Fruit fly (Drosophila melanogaster) whole organism, wandering third instar larva: Measurements from ENCODE around the gene CG8673.

Experiments used
- Abd-B ChIP-seq: fragments of >200 bp; optimal IDR thresholded peaks from 2 replicates; lab custom pipeline; 2017; ENCODE audit warnings: missing biosample characterization, missing genetic modification characterization
- CG32264 ChIP-seq: fragments of 200-800 bp; sonication (Bioruptor generic); optimal IDR thresholded peaks from 2 replicates; lab custom pipeline; 2016; ENCODE audit warnings: missing biosample characterization, missing genetic modification characterization
- CG9705 ChIP-seq: fragments of 200-800 bp; sonication (Bioruptor generic); optimal IDR thresholded peaks from 2 replicates; lab custom pipeline; 2018; ENCODE audit warnings: missing biosample characterization, mild to moderate bottlenecking, missing genetic modification characterization
- CrebA ChIP-seq: fragments of 200-800 bp; sonication (Bioruptor generic); optimal IDR thresholded peaks from 2 replicates; lab custom pipeline; 2016; ENCODE audit warnings: missing biosample characterization, mild to moderate bottlenecking, missing genetic modification characterization, borderline replicate concordance
- Dfd ChIP-seq: fragments of >200 bp; optimal IDR thresholded peaks from 2 replicates; lab custom pipeline; 2017; ENCODE audit warnings: missing biosample characterization, missing genetic modification characterization
- Dif ChIP-seq: fragments of 200-275, 200-300 bp; sonication (Bioruptor generic); optimal IDR thresholded peaks from 2 replicates; lab custom pipeline; 2018; ENCODE audit warnings: missing biosample characterization, missing genetic modification characterization; ENCODE audit not compliant: partially characterized antibody
- GATAd ChIP-seq: sonication (Bioruptor generic); optimal IDR thresholded peaks from 2 replicates; lab custom pipeline; 2016; ENCODE audit warnings: missing biosample characterization, missing genetic modification characterization
- HLH106 ChIP-seq: fragments of 200-800 bp; optimal IDR thresholded peaks from 3 replicates; lab custom pipeline; 2019; ENCODE audit warnings: missing biosample characterization, mild to moderate bottlenecking, missing genetic modification characterization, moderate library complexity
- Hnf4 ChIP-seq: fragments of 200-800 bp; sonication (Bioruptor generic); optimal IDR thresholded peaks from 2 replicates; lab custom pipeline; 2016; ENCODE audit warnings: missing biosample characterization, mild to moderate bottlenecking, missing genetic modification characterization
- Hr78 ChIP-seq: fragments of >200 bp; optimal IDR thresholded peaks from 2 replicates; lab custom pipeline; 2017; ENCODE audit warnings: missing biosample characterization, missing genetic modification characterization
- Hr83 ChIP-seq: fragments of 200-300 bp; sonication (Bioruptor generic); optimal IDR thresholded peaks from 2 replicates; lab custom pipeline; 2016; ENCODE audit warnings: missing biosample characterization, mild to moderate bottlenecking, missing genetic modification characterization, moderate library complexity; ENCODE audit not compliant: poor library complexity, severe bottlenecking
- Jra ChIP-seq: sonication (Bioruptor generic); optimal IDR thresholded peaks from 2 replicates; lab custom pipeline; 2016; ENCODE audit warnings: missing biosample characterization, missing genetic modification characterization
- Mio ChIP-seq: sonication (Bioruptor generic); optimal IDR thresholded peaks from 2 replicates; lab custom pipeline; 2016; ENCODE audit warnings: missing biosample characterization, missing genetic modification characterization
- Myc ChIP-seq: fragments of >200 bp; optimal IDR thresholded peaks from 2 replicates; lab custom pipeline; 2017
- N ChIP-seq: fragments of >200 bp; optimal IDR thresholded peaks from 2 replicates; lab custom pipeline; 2018; ENCODE audit warnings: missing biosample characterization, missing external identifiers, missing genetic modification characterization
- OdsH ChIP-seq: fragments of 200-800 bp; sonication (Bioruptor generic); optimal IDR thresholded peaks from 2 replicates; lab custom pipeline; 2016; ENCODE audit warnings: missing biosample characterization, mild to moderate bottlenecking, missing genetic modification characterization
- Rel ChIP-seq, 2 experiments: fragments of 200-800 bp; sonication (Bioruptor generic) in 1 of 2; optimal IDR thresholded peaks; 2 replicates in 1 of 2; 3 replicates in 1 of 2; lab custom pipeline; 2016 to 2019; ENCODE audit warnings: mild to moderate bottlenecking in 2 of 2, missing biosample characterization in 2 of 2, missing genetic modification characterization in 2 of 2, moderate library complexity in 1 of 2
- Sp1 ChIP-seq: fragments of 200-800 bp; sonication (Bioruptor generic); optimal IDR thresholded peaks from 3 replicates; lab custom pipeline; 2019; ENCODE audit warnings: missing biosample characterization, mild to moderate bottlenecking, missing genetic modification characterization, moderate library complexity
- Vsx2 ChIP-seq: fragments of 200-300, 225-300 bp; sonication (Bioruptor generic); optimal IDR thresholded peaks from 2 replicates; lab custom pipeline; 2018; ENCODE audit warnings: missing biosample characterization, missing genetic modification characterization; ENCODE audit not compliant: partially characterized antibody
- br ChIP-seq: fragments of 200-800 bp; sonication (Bioruptor generic); optimal IDR thresholded peaks from 2 replicates; lab custom pipeline; 2016; ENCODE audit warnings: missing biosample characterization, missing genetic modification characterization
- brk ChIP-seq: fragments of 200-800 bp; sonication (Bioruptor generic); optimal IDR thresholded peaks from 2 replicates; lab custom pipeline; 2016; ENCODE audit warnings: missing biosample characterization, mild to moderate bottlenecking, missing genetic modification characterization
- dl ChIP-seq, 2 experiments: fragments of 175-275, 200-275 bp in 1 of 2; fragments of 200-275 bp in 1 of 2; sonication (Bioruptor generic); optimal IDR thresholded peaks; lab custom pipeline; 2018; ENCODE audit warnings: mild to moderate bottlenecking in 2 of 2, missing biosample characterization in 2 of 2, missing genetic modification characterization in 2 of 2, moderate library complexity in 2 of 2; ENCODE audit not compliant: partially characterized antibody in 2 of 2, insufficient read depth in 1 of 2
- dmrt93B ChIP-seq: fragments of 200-800 bp; sonication (Bioruptor generic); optimal IDR thresholded peaks from 2 replicates; lab custom pipeline; 2018; ENCODE audit warnings: missing biosample characterization, mild to moderate bottlenecking, missing genetic modification characterization
- dsf ChIP-seq: sonication (Bioruptor generic); optimal IDR thresholded peaks from 2 replicates; lab custom pipeline; 2016; ENCODE audit warnings: missing biosample characterization, missing genetic modification characterization, borderline replicate concordance
- ey ChIP-seq: fragments of 200-800 bp; sonication (Bioruptor generic); optimal IDR thresholded peaks from 2 replicates; lab custom pipeline; 2016; ENCODE audit warnings: missing biosample characterization, missing genetic modification characterization
- foxo ChIP-seq, 2 experiments: fragments of 200-800 bp; sonication (Bioruptor generic); optimal IDR thresholded peaks; 2 replicates in 1 of 2; 3 replicates in 1 of 2; lab custom pipeline; 2016 to 2017; ENCODE audit warnings: missing biosample characterization in 2 of 2, missing genetic modification characterization in 2 of 2
- fru ChIP-seq: fragments of 200-800 bp; sonication (Bioruptor generic); optimal IDR thresholded peaks from 3 replicates; lab custom pipeline; 2016; ENCODE audit warnings: missing biosample characterization, mild to moderate bottlenecking, missing genetic modification characterization
- h ChIP-seq: fragments of 200-800 bp; sonication (Bioruptor generic); optimal IDR thresholded peaks from 3 replicates; lab custom pipeline; 2016; ENCODE audit warnings: missing biosample characterization, mild to moderate bottlenecking, missing genetic modification characterization
- jim ChIP-seq: fragments of 175-275, 200-325 bp; sonication (Bioruptor generic); optimal IDR thresholded peaks from 2 replicates; lab custom pipeline; 2016; ENCODE audit warnings: missing biosample characterization, mild to moderate bottlenecking, missing genetic modification characterization
- lola ChIP-seq: fragments of >200 bp; optimal IDR thresholded peaks from 2 replicates; lab custom pipeline; 2017; ENCODE audit warnings: missing biosample characterization, missing genetic modification characterization
- pan ChIP-seq: fragments of >200 bp; optimal IDR thresholded peaks from 2 replicates; lab custom pipeline; 2017
- psq ChIP-seq: fragments of 200-800 bp; sonication (Bioruptor generic); optimal IDR thresholded peaks from 3 replicates; lab custom pipeline; 2017; ENCODE audit warnings: missing biosample characterization, mild to moderate bottlenecking, missing genetic modification characterization, moderate library complexity
- rgr ChIP-seq: fragments of 200-800 bp; sonication (Bioruptor generic); optimal IDR thresholded peaks from 3 replicates; lab custom pipeline; 2016; ENCODE audit warnings: missing biosample characterization, mild to moderate bottlenecking, missing genetic modification characterization
- sage ChIP-seq: fragments of 200-800 bp; sonication (Bioruptor generic); optimal IDR thresholded peaks from 2 replicates; lab custom pipeline; 2016; ENCODE audit warnings: missing biosample characterization, mild to moderate bottlenecking, missing genetic modification characterization
- sv ChIP-seq: fragments of 200-800 bp; sonication (Bioruptor generic); optimal IDR thresholded peaks from 3 replicates; lab custom pipeline; 2016; ENCODE audit warnings: missing biosample characterization, missing genetic modification characterization
- tai ChIP-seq: sonication (Bioruptor generic); optimal IDR thresholded peaks from 2 replicates; lab custom pipeline; 2016; ENCODE audit warnings: missing biosample characterization, missing genetic modification characterization
- usp ChIP-seq: fragments of >200 bp; optimal IDR thresholded peaks from 2 replicates; lab custom pipeline; 2017; ENCODE audit warnings: missing biosample characterization, missing genetic modification characterization
- woc ChIP-seq: sonication (Bioruptor generic); optimal IDR thresholded peaks from 2 replicates; lab custom pipeline; 2016; ENCODE audit warnings: missing biosample characterization, mild to moderate bottlenecking, missing genetic modification characterization

Gene CG8673

DNA sequence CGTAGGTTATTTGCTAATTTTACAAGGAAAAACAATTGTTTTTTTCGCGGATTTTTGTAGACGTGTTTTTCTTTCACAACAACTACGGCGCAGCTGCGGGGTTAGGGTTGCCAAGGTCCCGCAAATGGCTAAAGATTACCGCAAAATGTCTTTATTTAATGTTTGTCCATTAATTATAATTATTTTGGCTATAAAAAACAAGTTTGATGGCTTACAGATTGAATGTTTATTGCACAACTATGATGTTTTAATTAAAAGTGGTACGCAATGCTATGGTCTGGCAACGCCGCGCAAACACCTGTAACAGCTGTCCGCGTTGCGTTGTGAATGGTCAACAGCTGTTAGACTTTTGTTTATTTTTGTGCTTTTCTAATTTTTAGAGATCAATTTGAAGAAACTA lies 32.6 kb downstream of the CG8673 start:
- no peak for TF ChIP-seq dsf (GFP tag; lab: Kevin White, UChicago)
- TF ChIP-seq br (GFP tag; lab: Kevin White, UChicago): peak; percentile 76
- TF ChIP-seq Dfd: no peak
- no peak for TF ChIP-seq dl (GFP tag; optimal IDR thresholded peaks at IDR 0.05; lab: Kevin White, UChicago; ENCODE audit: insufficient read depth in 1 of 2, partially characterized antibody in 2 of 2)
- no peak for TF ChIP-seq dmrt93B
- peak; percentile 40 for TF ChIP-seq woc
- TF ChIP-seq Hnf4 (GFP tag; lab: Kevin White, UChicago): peak; percentile 79
- TF ChIP-seq fru (GFP tag; lab: Kevin White, UChicago): peak; percentile 61
- TF ChIP-seq Hr78: no peak
- TF ChIP-seq rgr (GFP tag; lab: Kevin White, UChicago): peak; percentile 78
- TF ChIP-seq Rel (GFP tag; optimal IDR thresholded peaks at IDR 0.05; lab: Kevin White, UChicago): no peak
- peak; percentile 83 for TF ChIP-seq Rel (tag; optimal IDR thresholded peaks at IDR 0.05; lab: Kevin White, UChicago)
- TF ChIP-seq lola: no peak
- no peak for TF ChIP-seq jim (GFP tag; lab: Kevin White, UChicago)
- peak; percentile 7 to 78 for TF ChIP-seq foxo (GFP tag; optimal IDR thresholded peaks at IDR 0.05; lab: Kevin White, UChicago)
- TF ChIP-seq HLH106: peak; percentile 74
- TF ChIP-seq psq (GFP tag; lab: Kevin White, UChicago): peak; percentile 47
- peak; percentile 20 for TF ChIP-seq GATAd (GFP tag; lab: Kevin White, UChicago)
- peak; percentile 41 for TF ChIP-seq CG9705 (GFP tag; lab: Kevin White, UChicago)
- no peak for TF ChIP-seq N (GFP tag; lab: Kevin White, UChicago)
- TF ChIP-seq Hr83 (GFP tag; lab: Kevin White, UChicago): no peak
- TF ChIP-seq h: peak; percentile 82
- TF ChIP-seq sage (GFP tag; lab: Kevin White, UChicago): no peak
- no peak for TF ChIP-seq Vsx2
- no peak for TF ChIP-seq Myc (lab: Kevin White, UChicago)
- TF ChIP-seq tai: peak; percentile 68
- no peak for TF ChIP-seq Dif (GFP tag; lab: Kevin White, UChicago)
- TF ChIP-seq Jra: peak; percentile 35
- no peak for TF ChIP-seq usp (GFP tag; lab: Kevin White, UChicago)
- TF ChIP-seq CrebA (GFP tag; lab: Kevin White, UChicago): no peak
- no peak for TF ChIP-seq pan (lab: Kevin White, UChicago)
- peak; percentile 57 for TF ChIP-seq brk (GFP tag; lab: Kevin White, UChicago)
- peak; percentile 66 for TF ChIP-seq sv (GFP tag; lab: Kevin White, UChicago)
- TF ChIP-seq Mio (GFP tag; lab: Kevin White, UChicago): no peak
- TF ChIP-seq Abd-B (GFP tag; lab: Kevin White, UChicago): no peak
- peak; percentile 71 for TF ChIP-seq ey
- TF ChIP-seq OdsH: peak; percentile 38
- TF ChIP-seq Sp1 (GFP tag; lab: Kevin White, UChicago): peak; percentile 52
- no peak for TF ChIP-seq CG32264 (GFP tag; lab: Kevin White, UChicago)

DNA sequence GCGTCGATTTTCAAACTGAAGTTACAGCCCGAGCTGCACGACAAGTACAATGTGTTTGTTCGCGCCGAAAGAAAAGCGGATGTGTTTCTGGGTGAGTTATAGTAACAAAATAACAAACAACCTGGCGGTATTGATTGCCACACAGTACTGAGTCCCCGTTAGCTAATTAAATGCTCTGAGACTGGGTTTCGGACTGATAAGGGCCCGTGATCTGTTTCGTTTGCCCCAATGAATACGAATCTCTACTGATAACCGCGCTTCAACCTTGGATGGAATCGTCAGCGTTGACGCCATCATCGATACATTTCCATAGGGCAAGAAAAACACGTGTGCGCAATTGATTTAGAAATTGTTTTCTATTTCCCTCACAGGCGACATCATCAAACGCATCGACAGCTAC lies 33.0 kb downstream of the CG8673 start:
- TF ChIP-seq ey (no peak), Jra (no peak), h (no peak), Dfd (no peak), woc (no peak), brk (GFP tag; lab: Kevin White, UChicago) (no peak), Rel (GFP tag; optimal IDR thresholded peaks at IDR 0.05; lab: Kevin White, UChicago) (no peak), Rel (tag; optimal IDR thresholded peaks at IDR 0.05; lab: Kevin White, UChicago) (peak; percentile 4), psq (GFP tag; lab: Kevin White, UChicago) (no peak), dsf (GFP tag; lab: Kevin White, UChicago) (no peak)

DNA sequence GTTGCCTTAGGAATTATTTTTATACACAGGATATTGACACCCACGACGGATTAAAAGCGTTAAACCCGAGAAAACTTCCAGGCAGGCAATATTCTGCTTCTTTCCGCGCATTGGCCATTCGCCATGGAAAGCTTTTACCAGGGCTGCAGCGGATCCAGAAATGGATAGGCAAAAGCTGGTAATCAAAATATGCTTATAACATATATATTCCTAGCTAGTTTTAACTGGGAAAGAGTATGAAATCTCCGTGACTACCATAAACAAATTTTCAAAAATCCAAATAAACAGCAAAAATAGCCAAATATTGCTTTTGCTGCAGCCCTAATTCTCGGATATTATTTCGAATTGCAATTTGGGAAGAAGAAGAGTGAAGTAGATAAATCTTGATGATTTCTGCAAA lies 35.4 kb downstream of the CG8673 start, which contains the start of the genes PAPLA1 and Rbsn-5:
PAPLA1 (minus strand) TSS at position 141 of the 400 bp plus-strand sequence.
Rbsn-5 (plus strand) TSS at position 335 of the 400 bp plus-strand sequence.
- TF ChIP-seq lola (no peak), Hr78 (no peak), fru (GFP tag; lab: Kevin White, UChicago) (peak; percentile 95), CrebA (GFP tag; lab: Kevin White, UChicago) (no peak), OdsH (peak; percentile 93), sage (GFP tag; lab: Kevin White, UChicago) (no peak), foxo (GFP tag; optimal IDR thresholded peaks at IDR 0.05; lab: Kevin White, UChicago) (peak; percentile 51 to 97), Rel (GFP tag; optimal IDR thresholded peaks at IDR 0.05; lab: Kevin White, UChicago) (no peak), Rel (tag; optimal IDR thresholded peaks at IDR 0.05; lab: Kevin White, UChicago) (peak; percentile 81), br (GFP tag; lab: Kevin White, UChicago) (peak; percentile 96), rgr (GFP tag; lab: Kevin White, UChicago) (peak; percentile 96), dmrt93B (peak; percentile 84), Abd-B (GFP tag; lab: Kevin White, UChicago) (no peak), sv (GFP tag; lab: Kevin White, UChicago) (peak; percentile 92), Dfd (no peak), CG9705 (GFP tag; lab: Kevin White, UChicago) (peak; percentile 94), tai (peak; percentile 97), h (peak; percentile 97), CG32264 (GFP tag; lab: Kevin White, UChicago) (peak; percentile 84), dsf (GFP tag; lab: Kevin White, UChicago) (peak; percentile 91), ey (peak; percentile 95), GATAd (GFP tag; lab: Kevin White, UChicago) (peak; percentile 83), Dif (GFP tag; lab: Kevin White, UChicago) (no peak), psq (GFP tag; lab: Kevin White, UChicago) (peak; percentile 86), N (GFP tag; lab: Kevin White, UChicago) (no peak), usp (GFP tag; lab: Kevin White, UChicago) (no peak), dl (GFP tag; optimal IDR thresholded peaks at IDR 0.05; lab: Kevin White, UChicago; ENCODE audit: insufficient read depth in 1 of 2, partially characterized antibody in 2 of 2) (no peak), Hnf4 (GFP tag; lab: Kevin White, UChicago) (peak; percentile 97), Hr83 (GFP tag; lab: Kevin White, UChicago) (peak; percentile 93), brk (GFP tag; lab: Kevin White, UChicago) (peak; percentile 93), HLH106 (peak; percentile 96), Myc (lab: Kevin White, UChicago) (peak; percentile 71), jim (GFP tag; lab: Kevin White, UChicago) (no peak), Mio (GFP tag; lab: Kevin White, UChicago) (peak; percentile 52), Jra (peak; percentile 96), Sp1 (GFP tag; lab: Kevin White, UChicago) (peak; percentile 93), woc (peak; percentile 95)
